Worm (Caenorhabditis elegans) whole organism, young adult: ENCODE results near the gene R02F11.3.
A peak's percentile ranks its signal among the peaks of the same experiment; 100 is the strongest.

Experiments
- D2030.7 ChIP-seq: fragments of 200-800 bp; sonication (Bioruptor generic); IDR thresholded peaks from 2 replicates; pipeline ENCODE4 v1.3.6; 2022; ENCODE audit warnings: missing genetic modification reagents, missing genetic modification characterization, missing compliant biosample characterization
- F39B2.1 ChIP-seq: fragments of 200-800 bp; sonication (Bioruptor generic); IDR thresholded peaks from 2 replicates; pipeline ENCODE4 v1.3.6; 2022; ENCODE audit warnings: missing genetic modification reagents, missing genetic modification characterization, missing compliant biosample characterization
- F49E8.2 ChIP-seq: sonication (generic microtip); optimal IDR thresholded peaks from 3 replicates; lab custom pipeline; 2017; ENCODE audit warnings: missing genetic modification characterization, mild to moderate bottlenecking, missing compliant biosample characterization, antibody characterized with exemption, moderate library complexity; ENCODE audit not compliant: insufficient read depth
- ceh-58 ChIP-seq: fragments of 200-800 bp; sonication (Bioruptor generic); IDR thresholded peaks from 2 replicates; pipeline ENCODE4 v1.3.6; 2022; ENCODE audit warnings: missing genetic modification characterization, missing compliant biosample characterization
- dox-1 ChIP-seq: fragments of 200-800 bp; sonication (Bioruptor generic); IDR thresholded peaks from 2 replicates; pipeline ENCODE4 v1.3.6; 2022; ENCODE audit warnings: missing genetic modification reagents, missing genetic modification characterization, missing compliant biosample characterization
- ets-4 ChIP-seq: fragments of 200-800 bp; sonication (Bioruptor generic); optimal IDR thresholded peaks from 2 replicates; lab custom pipeline; 2018; ENCODE audit warnings: mild to moderate bottlenecking, missing genetic modification characterization, missing compliant biosample characterization
- him-1 ChIP-seq: sonication (generic microtip); optimal IDR thresholded peaks from 2 replicates; lab custom pipeline; 2016; ENCODE audit warnings: missing genotype, missing genetic modification reagents, missing genetic modification characterization, missing compliant biosample characterization
- nfya-1 ChIP-seq: sonication (generic microtip); optimal IDR thresholded peaks from 2 replicates; lab custom pipeline; 2017; ENCODE audit warnings: antibody characterized with exemption, missing compliant biosample characterization, missing genetic modification characterization, borderline replicate concordance; ENCODE audit not compliant: insufficient read depth

DNA sequence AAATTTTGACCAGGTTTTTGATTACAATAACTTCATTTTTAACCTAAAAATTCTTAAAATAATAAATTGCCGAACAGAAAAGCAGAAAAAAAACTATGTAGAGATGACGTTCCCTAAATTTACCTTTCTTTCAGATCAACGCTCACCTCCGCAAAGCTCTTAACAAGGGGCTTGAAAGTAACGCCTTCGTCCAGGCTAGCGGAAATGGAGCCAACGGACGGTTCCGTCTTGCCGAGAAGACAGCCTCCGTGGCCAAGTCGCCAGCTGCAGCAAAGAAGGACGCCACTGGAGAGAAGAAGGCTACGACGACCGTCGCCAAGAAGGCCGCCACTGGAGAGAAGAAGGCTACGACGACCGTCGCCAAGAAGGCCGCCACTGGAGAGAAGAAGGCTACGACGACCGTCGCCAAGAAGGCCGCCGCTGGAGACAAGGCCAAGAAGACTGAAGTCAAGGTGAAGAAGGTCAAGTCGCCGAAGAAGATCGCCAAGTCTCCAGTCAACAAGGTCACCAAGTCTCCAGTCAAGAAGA is 51.0 kb downstream of the R02F11.3 start:
- no peak for TF ChIP-seq F49E8.2
- no peak for TF ChIP-seq him-1 (tag; lab: Kevin White, UChicago)
- no peak for TF ChIP-seq dox-1 (GFP tag; lab: Robert Waterston, UW)
- TF ChIP-seq D2030.7 (GFP tag; lab: Robert Waterston, UW) = no peak
- TF ChIP-seq ceh-58 (GFP tag; lab: Robert Waterston, UW) = no peak
- TF ChIP-seq nfya-1 (tag; lab: Kevin White, UChicago) = no peak
- TF ChIP-seq F39B2.1 (GFP tag; lab: Robert Waterston, UW) = 0 out of 2 replicates have a peak, but pooled peaks have one; percentile 54
- no peak for TF ChIP-seq ets-4
